Fruit fly (Drosophila melanogaster): ENCODE data around the gene Sbat.

dm6 chr2L:2884683-2885502 lies 6.7 kb downstream of the Sbat start:
- TF ChIP-seq insv (GFP tag; optimal IDR thresholded peaks at IDR 0.05): peak in 1 of 2 experiments; percentile 44
- peak; percentile 11 for TF ChIP-seq CG15696 (tag; optimal IDR thresholded peaks at IDR 0.05)
- TF ChIP-seq phol (tag; optimal IDR thresholded peaks at IDR 0.05): peak; percentile 71
- TF ChIP-seq CG4404 (GFP tag; IDR thresholded peaks at IDR 0.05): no peak
- no peak for TF ChIP-seq CG7271 (tag; optimal IDR thresholded peaks at IDR 0.05)
- TF ChIP-seq CG9797 (GFP tag; optimal IDR thresholded peaks at IDR 0.05): peak; percentile 95
- peak; percentile 22; the same call in 1 of the 3 replicates for TF ChIP-seq CG14050 (GFP tag; IDR thresholded peaks at IDR 0.05)
- 0 out of 2 replicates have a peak, but pooled peaks have one; percentile 21 for TF ChIP-seq CG4730 (GFP tag; IDR thresholded peaks at IDR 0.05)
- peak; percentile 58 for TF ChIP-seq HHEX (GFP tag; optimal IDR thresholded peaks at IDR 0.05)
- peak; percentile 39 for TF ChIP-seq CG17912 (GFP tag; optimal IDR thresholded peaks at IDR 0.05)
- TF ChIP-seq ci (GFP tag; IDR thresholded peaks at IDR 0.05): peak; percentile 86
- no peak for TF ChIP-seq Ada2b (GFP tag; IDR thresholded peaks at IDR 0.05)
- peak; percentile 34 for TF ChIP-seq trem (tag; optimal IDR thresholded peaks at IDR 0.05)
